Fruit fly (Drosophila melanogaster) Kc167 (cell line): Measurements from ENCODE around the gene Tim17b2.

ENCODE experiments used
- Myc ChIP-seq: fragments of >200 bp; optimal IDR thresholded peaks from 2 replicates; lab custom pipeline; 2017; ENCODE audit warnings: missing external identifiers
- Sin3A ChIP-seq: fragments of >200 bp; optimal IDR thresholded peaks from 2 replicates; lab custom pipeline; 2018; ENCODE audit warnings: missing external identifiers
- h ChIP-seq: fragments of >200 bp; optimal IDR thresholded peaks from 3 replicates; lab custom pipeline; 2018; ENCODE audit warnings: missing external identifiers
- insv ChIP-seq: fragments of >200 bp; optimal IDR thresholded peaks from 3 replicates; lab custom pipeline; 2018; ENCODE audit warnings: missing external identifiers
- psq ChIP-seq: fragments of >200 bp; optimal IDR thresholded peaks from 2 replicates; lab custom pipeline; 2017; ENCODE audit warnings: missing external identifiers
- ttk ChIP-seq: sonication (Bioruptor generic); optimal IDR thresholded peaks from 2 replicates; lab custom pipeline; 2017; ENCODE audit warnings: missing external identifiers

dm6 chr2L:15500910-15501521 is 16.5 kb downstream of the Tim17b2 start:
- no peak for TF ChIP-seq insv (lab: Kevin White, UChicago)
- TF ChIP-seq h (lab: Kevin White, UChicago): no peak
- no peak for TF ChIP-seq ttk (lab: Kevin White, UChicago)
- no peak for TF ChIP-seq Myc (lab: Kevin White, UChicago)
- no peak for TF ChIP-seq psq (lab: Kevin White, UChicago)
- TF ChIP-seq Sin3A: no peak
